Worm (Caenorhabditis elegans) whole organism, mixed stage, embryonic: Measurements from ENCODE around the gene F23D12.3.

Experiments
- M03D4.4 ChIP-seq: sonication (generic microtip); optimal IDR thresholded peaks from 2 replicates; lab custom pipeline; 2017; ENCODE audit warnings: mild to moderate bottlenecking, missing genetic modification characterization, missing compliant biosample characterization
- bed-3 ChIP-seq: fragments of 200-800 bp; sonication (Bioruptor generic); optimal IDR thresholded peaks from 3 replicates; lab custom pipeline; 2018; ENCODE audit warnings: mild to moderate bottlenecking, missing genetic modification characterization, moderate library complexity, missing compliant biosample characterization
- blmp-1 ChIP-seq: fragments of 150-350 bp; optimal IDR thresholded peaks from 2 replicates; lab custom pipeline; 2014; ENCODE audit warnings: missing biosample characterization, missing genetic modification characterization
- ceh-39 ChIP-seq: fragments of 150-350 bp; optimal IDR thresholded peaks from 2 replicates; lab custom pipeline; 2014; ENCODE audit warnings: missing biosample characterization, missing genetic modification characterization
- ceh-43 ChIP-seq: fragments of 200-800 bp; sonication (Bioruptor generic); optimal IDR thresholded peaks from 2 replicates; lab custom pipeline; 2018; ENCODE audit warnings: mild to moderate bottlenecking, missing genetic modification characterization, moderate library complexity, missing compliant biosample characterization
- ceh-83 ChIP-seq: fragments of 200-800 bp; sonication (Bioruptor generic); optimal IDR thresholded peaks from 2 replicates; lab custom pipeline; 2018; ENCODE audit warnings: mild to moderate bottlenecking, missing genetic modification characterization, missing compliant biosample characterization
- ces-1 ChIP-seq: fragments of 150-350 bp; optimal IDR thresholded peaks from 2 replicates; lab custom pipeline; 2014; ENCODE audit warnings: missing biosample characterization, missing genetic modification reagents, missing genetic modification characterization
- cnd-1 ChIP-seq: fragments of 200-800 bp; sonication (Bioruptor generic); optimal IDR thresholded peaks from 2 replicates; lab custom pipeline; 2018; ENCODE audit warnings: mild to moderate bottlenecking, missing genetic modification characterization, missing compliant biosample characterization
- drap-1 ChIP-seq: fragments of 200-800 bp; sonication (Bioruptor generic); optimal IDR thresholded peaks from 3 replicates; lab custom pipeline; 2018; ENCODE audit warnings: mild to moderate bottlenecking, missing genetic modification characterization, missing compliant biosample characterization
- elt-1 ChIP-seq: sonication (generic microtip); optimal IDR thresholded peaks from 2 replicates; lab custom pipeline; 2017; ENCODE audit warnings: missing genetic modification characterization, mild to moderate bottlenecking, missing compliant biosample characterization, antibody characterized with exemption, moderate library complexity, borderline replicate concordance; ENCODE audit not compliant: insufficient read depth
- elt-3 ChIP-seq: fragments of 150-350 bp; optimal IDR thresholded peaks from 2 replicates; lab custom pipeline; 2014; ENCODE audit warnings: missing biosample characterization, missing genetic modification characterization
- flh-1 ChIP-seq: fragments of 200-800 bp; sonication (Bioruptor generic); optimal IDR thresholded peaks from 2 replicates; lab custom pipeline; 2018; ENCODE audit warnings: mild to moderate bottlenecking, missing genetic modification characterization, moderate library complexity, missing compliant biosample characterization
- ham-2 ChIP-seq: fragments of 200-800 bp; sonication (Bioruptor generic); optimal IDR thresholded peaks from 2 replicates; lab custom pipeline; 2018; ENCODE audit warnings: mild to moderate bottlenecking, missing genetic modification characterization, missing compliant biosample characterization
- hlh-1 ChIP-seq: fragments of 150-350 bp; optimal IDR thresholded peaks from 2 replicates; lab custom pipeline; 2014; ENCODE audit warnings: missing biosample characterization, missing genetic modification reagents, missing genetic modification characterization
- lin-32 ChIP-seq: fragments of 200-800 bp; sonication (Bioruptor generic); optimal IDR thresholded peaks from 2 replicates; lab custom pipeline; 2018; ENCODE audit warnings: mild to moderate bottlenecking, missing genetic modification characterization, missing compliant biosample characterization
- lsy-2 ChIP-seq: fragments of 150-350 bp; optimal IDR thresholded peaks from 2 replicates; lab custom pipeline; 2014; ENCODE audit warnings: missing biosample characterization, missing genetic modification characterization
- mab-5 ChIP-seq: fragments of 150-350 bp; optimal IDR thresholded peaks from 2 replicates; lab custom pipeline; 2014; ENCODE audit warnings: missing biosample characterization, missing genetic modification characterization
- mep-1 ChIP-seq: fragments of 150-350 bp; optimal IDR thresholded peaks from 2 replicates; lab custom pipeline; 2017; ENCODE audit warnings: missing biosample characterization, missing genetic modification reagents, missing genetic modification characterization, inconsistent platforms
- mls-2 ChIP-seq: sonication (generic microtip); optimal IDR thresholded peaks from 2 replicates; lab custom pipeline; 2016; ENCODE audit warnings: mild to moderate bottlenecking, missing genetic modification characterization, moderate library complexity, missing compliant biosample characterization
- nhr-12 ChIP-seq: fragments of 150-350 bp; optimal IDR thresholded peaks from 2 replicates; lab custom pipeline; 2014; ENCODE audit warnings: missing biosample characterization, missing genetic modification characterization
- nhr-2 ChIP-seq: fragments of 150-350 bp; optimal IDR thresholded peaks from 2 replicates; lab custom pipeline; 2014; ENCODE audit warnings: missing biosample characterization, missing genetic modification characterization
- nhr-237 ChIP-seq: fragments of 150-350 bp; optimal IDR thresholded peaks from 2 replicates; lab custom pipeline; 2014; ENCODE audit warnings: missing biosample characterization, missing genetic modification characterization
- nhr-28 ChIP-seq: fragments of 150-350 bp; optimal IDR thresholded peaks from 2 replicates; lab custom pipeline; 2014; ENCODE audit warnings: missing biosample characterization, missing genetic modification characterization
- nhr-76 ChIP-seq: sonication (generic microtip); optimal IDR thresholded peaks from 2 replicates; lab custom pipeline; 2017; ENCODE audit warnings: missing biosample characterization, missing genetic modification characterization
- pha-4 ChIP-seq: fragments of 150-350 bp; optimal IDR thresholded peaks from 2 replicates; lab custom pipeline; 2018; ENCODE audit warnings: missing biosample characterization, missing genetic modification reagents, missing genetic modification characterization
- sem-2 ChIP-seq: fragments of 200-800 bp; sonication (Bioruptor generic); optimal IDR thresholded peaks from 2 replicates; lab custom pipeline; 2018; ENCODE audit warnings: mild to moderate bottlenecking, missing genetic modification characterization, missing compliant biosample characterization
- snpc-4 ChIP-seq: fragments of 150-350 bp; optimal IDR thresholded peaks from 2 replicates; lab custom pipeline; 2014; ENCODE audit warnings: missing biosample characterization, missing genetic modification characterization
- sptf-1 ChIP-seq: sonication (generic microtip); optimal IDR thresholded peaks from 2 replicates; lab custom pipeline; 2017; ENCODE audit warnings: mild to moderate bottlenecking, missing genetic modification characterization, moderate library complexity, missing compliant biosample characterization
- tbx-8 ChIP-seq: fragments of 200-800 bp; sonication (Bioruptor generic); optimal IDR thresholded peaks from 2 replicates; lab custom pipeline; 2018; ENCODE audit warnings: mild to moderate bottlenecking, missing genetic modification characterization, moderate library complexity, missing compliant biosample characterization
- unc-120 ChIP-seq: sonication (generic microtip); optimal IDR thresholded peaks from 2 replicates; lab custom pipeline; 2017; ENCODE audit warnings: missing genetic modification characterization, missing compliant biosample characterization; ENCODE audit not compliant: poor library complexity, severe bottlenecking
- unc-39 ChIP-seq: fragments of 150-350 bp; optimal IDR thresholded peaks from 2 replicates; lab custom pipeline; 2014; ENCODE audit warnings: missing biosample characterization, missing genetic modification characterization
- unc-62 ChIP-seq: fragments of 150-350 bp; optimal IDR thresholded peaks from 2 replicates; lab custom pipeline; 2014; ENCODE audit warnings: missing biosample characterization, missing genetic modification reagents, missing genetic modification characterization
- zip-8 ChIP-seq: fragments of 150-350 bp; optimal IDR thresholded peaks from 2 replicates; lab custom pipeline; 2014; ENCODE audit warnings: missing biosample characterization, missing genetic modification characterization
- ztf-11 ChIP-seq: fragments of 150-350 bp; optimal IDR thresholded peaks from 2 replicates; lab custom pipeline; 2014; ENCODE audit warnings: missing biosample characterization, missing genetic modification characterization

Gene F23D12.3

ce11 chrX:14421529-14421982 lies 20.9 kb upstream of the F23D12.3 start, which contains the start of gene F23D12.2:
F23D12.2 (minus strand) TSS chrX:14421579.
- TF ChIP-seq M03D4.4 (tag; lab: Kevin White, UChicago) (no peak), ceh-43 (GFP tag; lab: Kevin White, UChicago) (no peak), cnd-1 (tag; lab: Kevin White, UChicago) (no peak)
- TF ChIP-seq, all 35 proteins: peak for 0

- TF ChIP-seq ceh-83 (GFP tag; lab: Kevin White, UChicago) (no peak), unc-39 (tag; lab: Kevin White, UChicago) (no peak), mab-5 (tag; lab: Kevin White, UChicago) (no peak), tbx-8 (no peak), nhr-12 (tag; lab: Kevin White, UChicago) (no peak), bed-3 (GFP tag; lab: Kevin White, UChicago) (no peak), nhr-237 (no peak), ztf-11 (tag; lab: Kevin White, UChicago) (no peak), ham-2 (GFP tag; lab: Kevin White, UChicago) (no peak), ces-1 (GFP tag; lab: Kevin White, UChicago) (no peak), elt-1 (tag; lab: Kevin White, UChicago) (no peak), nhr-76 (tag; lab: Kevin White, UChicago) (no peak), ceh-43 (GFP tag; lab: Kevin White, UChicago) (no peak), lsy-2 (tag; lab: Kevin White, UChicago) (no peak), unc-120 (no peak)
These were observed 19.3 kb upstream of the F23D12.3 start, which contains the start of gene fipr-3 for ce11 chrX:14423105-14423504. fipr-3 (plus strand) TSS chrX:14423405.

ce11 chrX:14424186-14424585 lies 18.2 kb upstream of the F23D12.3 start:
- TF ChIP-seq ceh-43 (GFP tag; lab: Kevin White, UChicago) = no peak
- no peak for TF ChIP-seq unc-62 (GFP tag; lab: Kevin White, UChicago)
- no peak for TF ChIP-seq ces-1 (GFP tag; lab: Kevin White, UChicago)
- no peak for TF ChIP-seq elt-3 (tag; lab: Kevin White, UChicago)
- TF ChIP-seq nhr-28 (tag; lab: Kevin White, UChicago) = no peak
- TF ChIP-seq nhr-76 (tag; lab: Kevin White, UChicago) = no peak
- TF ChIP-seq hlh-1 (tag; lab: Kevin White, UChicago) = no peak
- no peak for TF ChIP-seq unc-39 (tag; lab: Kevin White, UChicago)
- TF ChIP-seq tbx-8 = no peak
- no peak for TF ChIP-seq lin-32 (GFP tag; lab: Kevin White, UChicago)
- no peak for TF ChIP-seq blmp-1 (tag; lab: Kevin White, UChicago)
- no peak for TF ChIP-seq zip-8 (tag; lab: Kevin White, UChicago)
- no peak for TF ChIP-seq elt-1 (tag; lab: Kevin White, UChicago)
- TF ChIP-seq nhr-2 (tag; lab: Kevin White, UChicago) = no peak
- TF ChIP-seq mep-1 (tag; lab: Kevin White, UChicago) = no peak
- TF ChIP-seq ceh-39 = no peak
- TF ChIP-seq flh-1 (GFP tag; lab: Kevin White, UChicago) = no peak
- TF ChIP-seq mls-2 (tag; lab: Kevin White, UChicago) = no peak
- no peak for TF ChIP-seq M03D4.4 (tag; lab: Kevin White, UChicago)

- TF ChIP-seq unc-62 (GFP tag; lab: Kevin White, UChicago) (no peak), nhr-237 (no peak), unc-120 (no peak), drap-1 (GFP tag; lab: Kevin White, UChicago) (no peak), ceh-43 (GFP tag; lab: Kevin White, UChicago) (no peak), ceh-83 (GFP tag; lab: Kevin White, UChicago) (no peak), nhr-12 (tag; lab: Kevin White, UChicago) (no peak), pha-4 (no peak), mep-1 (tag; lab: Kevin White, UChicago) (no peak), ces-1 (GFP tag; lab: Kevin White, UChicago) (no peak), sem-2 (GFP tag; lab: Kevin White, UChicago) (no peak), sptf-1 (tag; lab: Kevin White, UChicago) (no peak), zip-8 (tag; lab: Kevin White, UChicago) (no peak), nhr-2 (tag; lab: Kevin White, UChicago) (no peak), nhr-28 (tag; lab: Kevin White, UChicago) (no peak), nhr-76 (tag; lab: Kevin White, UChicago) (no peak), flh-1 (GFP tag; lab: Kevin White, UChicago) (no peak), M03D4.4 (tag; lab: Kevin White, UChicago) (no peak), snpc-4 (tag; lab: Kevin White, UChicago) (no peak)
- TF ChIP-seq, all 35 proteins: peak for 0
These were observed 17.7 kb upstream of the F23D12.3 start, which contains the start of gene F23D12.11 for ce11 chrX:14424673-14425072. F23D12.11 (minus strand) TSS chrX:14424751.
